Worm (Caenorhabditis elegans) whole organism, L1 larva: Measurements from ENCODE around the gene srt-27.

Experiments used
- C04F5.9 ChIP-seq: sonication (generic microtip); optimal IDR thresholded peaks from 2 replicates; lab custom pipeline; 2016; ENCODE audit warnings: missing genetic modification characterization, missing compliant biosample characterization
- F16B12.6 ChIP-seq: fragments of 150-350 bp; optimal IDR thresholded peaks from 2 replicates; lab custom pipeline; 2014; ENCODE audit warnings: missing biosample characterization, missing genetic modification characterization
- Y116A8C.19 ChIP-seq: sonication (generic microtip); optimal IDR thresholded peaks from 2 replicates; lab custom pipeline; 2016; ENCODE audit warnings: missing compliant biosample characterization, missing genetic modification characterization, borderline replicate concordance
- aly-2 ChIP-seq: fragments of 150-350 bp; optimal IDR thresholded peaks from 2 replicates; lab custom pipeline; 2014; ENCODE audit warnings: missing biosample characterization, missing genetic modification characterization
- ceh-8 ChIP-seq: fragments of 200-800 bp; sonication (Bioruptor generic); optimal IDR thresholded peaks from 2 replicates; lab custom pipeline; 2018; ENCODE audit warnings: mild to moderate bottlenecking, missing genetic modification characterization, moderate library complexity, missing compliant biosample characterization
- ceh-88 ChIP-seq: fragments of 200-800 bp; sonication (Bioruptor generic); IDR thresholded peaks from 2 replicates; pipeline ENCODE4 v1.3.6; 2022; ENCODE audit warnings: missing genetic modification characterization, missing compliant biosample characterization
- ceh-90 ChIP-seq: sonication (generic microtip); optimal IDR thresholded peaks from 2 replicates; lab custom pipeline; 2016; ENCODE audit warnings: missing genetic modification characterization, missing compliant biosample characterization
- ces-1 ChIP-seq: fragments of 150-350 bp; optimal IDR thresholded peaks from 2 replicates; lab custom pipeline; 2014; ENCODE audit warnings: missing biosample characterization, missing genetic modification reagents, missing genetic modification characterization
- dsc-1 ChIP-seq: sonication (generic microtip); optimal IDR thresholded peaks from 2 replicates; lab custom pipeline; 2016; ENCODE audit warnings: mild to moderate bottlenecking, missing genetic modification characterization, missing compliant biosample characterization
- elt-3 ChIP-seq, 6 experiments: fragments of 150-350 bp in 1 of 6; sonication (generic microtip); optimal IDR thresholded peaks; 2 replicates each; lab custom pipeline; 2017 to 2018; ENCODE audit warnings: missing biosample characterization in 6 of 6, missing genetic modification characterization in 6 of 6, inconsistent platforms in 1 of 6
- fkh-10 ChIP-seq: sonication (generic microtip); optimal IDR thresholded peaks from 2 replicates; lab custom pipeline; 2017; ENCODE audit warnings: missing biosample characterization, missing genetic modification reagents, missing genetic modification characterization
- fkh-4 ChIP-seq: sonication (generic microtip); optimal IDR thresholded peaks from 2 replicates; lab custom pipeline; 2016; ENCODE audit warnings: missing compliant biosample characterization, missing genetic modification characterization, borderline replicate concordance
- fkh-8 ChIP-seq: sonication (generic microtip); optimal IDR thresholded peaks from 2 replicates; lab custom pipeline; 2016; ENCODE audit warnings: mild to moderate bottlenecking, missing genetic modification characterization, missing compliant biosample characterization
- fos-1 ChIP-seq: fragments of 150-350 bp; optimal IDR thresholded peaks from 2 replicates; lab custom pipeline; 2014; ENCODE audit warnings: missing biosample characterization, missing genetic modification characterization
- irx-1 ChIP-seq: sonication (generic microtip); optimal IDR thresholded peaks from 2 replicates; lab custom pipeline; 2016; ENCODE audit warnings: missing genetic modification characterization, missing compliant biosample characterization
- isw-1 ChIP-seq: fragments of 200-800 bp; sonication (Bioruptor generic); IDR thresholded peaks from 2 replicates; pipeline ENCODE4 v1.3.6; 2022; ENCODE audit warnings: missing genetic modification characterization, missing compliant biosample characterization
- jun-1 ChIP-seq: fragments of 150-350 bp; optimal IDR thresholded peaks from 2 replicates; lab custom pipeline; 2014; ENCODE audit warnings: missing biosample characterization, missing genetic modification reagents, missing genetic modification characterization
- lin-13 ChIP-seq: fragments of 150-350 bp; optimal IDR thresholded peaks from 2 replicates; lab custom pipeline; 2014; ENCODE audit warnings: missing biosample characterization, missing genetic modification reagents, missing genetic modification characterization
- lin-14 ChIP-seq: fragments of 200-800 bp; sonication (Bioruptor generic); optimal IDR thresholded peaks from 2 replicates; lab custom pipeline; 2018; ENCODE audit warnings: mild to moderate bottlenecking, missing genetic modification characterization, moderate library complexity, missing compliant biosample characterization
- lin-15B ChIP-seq: fragments of 150-350 bp; sonication (generic microtip); optimal IDR thresholded peaks from 3 replicates; lab custom pipeline; 2014; ENCODE audit warnings: missing biosample characterization, missing genetic modification characterization
- lin-39 ChIP-seq: fragments of 150-350 bp; optimal IDR thresholded peaks from 2 replicates; lab custom pipeline; 2014; ENCODE audit warnings: missing biosample characterization, missing genetic modification reagents, missing genetic modification characterization
- lir-3 ChIP-seq: sonication (generic microtip); optimal IDR thresholded peaks from 2 replicates; lab custom pipeline; 2016; ENCODE audit warnings: mild to moderate bottlenecking, missing genetic modification characterization, moderate library complexity, missing compliant biosample characterization; ENCODE audit not compliant: poor library complexity
- mab-9 ChIP-seq: fragments of 200-800 bp; sonication (Bioruptor generic); IDR thresholded peaks from 2 replicates; pipeline ENCODE4 v1.3.6; 2022; ENCODE audit warnings: missing genetic modification reagents, missing genetic modification characterization, missing compliant biosample characterization
- mdl-1 ChIP-seq, 2 experiments: fragments of 150-350 bp; optimal IDR thresholded peaks; 2 replicates each; lab custom pipeline; 2014 to 2017; ENCODE audit warnings: missing biosample characterization in 2 of 2, missing genetic modification characterization in 2 of 2, inconsistent platforms in 1 of 2
- mef-2 ChIP-seq: fragments of 150-350 bp; optimal IDR thresholded peaks from 2 replicates; lab custom pipeline; 2014; ENCODE audit warnings: missing biosample characterization, missing genetic modification characterization
- nhr-11 ChIP-seq: fragments of 150-350 bp; optimal IDR thresholded peaks from 2 replicates; lab custom pipeline; 2014; ENCODE audit warnings: missing biosample characterization, missing genetic modification characterization
- nhr-12 ChIP-seq: sonication (generic microtip); optimal IDR thresholded peaks from 2 replicates; lab custom pipeline; 2017; ENCODE audit warnings: missing biosample characterization, missing genetic modification characterization
- nhr-19 ChIP-seq: fragments of 200-800 bp; sonication (Bioruptor generic); conservative IDR thresholded peaks from 2 replicates; pipeline ENCODE4 v1.3.6; 2022; ENCODE audit warnings: missing genetic modification characterization, missing compliant biosample characterization
- nhr-20 ChIP-seq: sonication (generic microtip); optimal IDR thresholded peaks from 2 replicates; lab custom pipeline; 2016; ENCODE audit warnings: mild to moderate bottlenecking, missing genetic modification characterization, missing compliant biosample characterization
- nhr-237 ChIP-seq: fragments of 150-350 bp; optimal IDR thresholded peaks from 2 replicates; lab custom pipeline; 2014; ENCODE audit warnings: missing biosample characterization, missing genetic modification characterization
- nhr-28 ChIP-seq: fragments of 150-350 bp; optimal IDR thresholded peaks from 2 replicates; lab custom pipeline; 2014; ENCODE audit warnings: missing biosample characterization, missing genetic modification characterization
- nhr-76 ChIP-seq: sonication (generic microtip); optimal IDR thresholded peaks from 2 replicates; lab custom pipeline; 2017; ENCODE audit warnings: missing biosample characterization, missing genetic modification characterization
- nhr-84 ChIP-seq: sonication (generic microtip); optimal IDR thresholded peaks from 2 replicates; lab custom pipeline; 2017; ENCODE audit warnings: missing biosample characterization, missing genetic modification characterization
- nhr-85 ChIP-seq: sonication (generic microtip); peaks from one replicate; lab custom pipeline; 2016; ENCODE audit warnings: missing genetic modification characterization, inconsistent platforms, missing compliant biosample characterization
- nhr-90 ChIP-seq: sonication (generic microtip); optimal IDR thresholded peaks from 2 replicates; lab custom pipeline; 2016; ENCODE audit warnings: mild to moderate bottlenecking, missing genetic modification characterization, missing compliant biosample characterization; ENCODE audit not compliant: poor library complexity
- pag-3 ChIP-seq: sonication (generic microtip); optimal IDR thresholded peaks from 2 replicates; lab custom pipeline; 2017; ENCODE audit warnings: missing genetic modification characterization, mild to moderate bottlenecking, missing compliant biosample characterization, antibody characterized with exemption, borderline replicate concordance; ENCODE audit not compliant: insufficient read depth
- pqm-1 ChIP-seq: sonication (generic microtip); optimal IDR thresholded peaks from 3 replicates; lab custom pipeline; 2017; ENCODE audit warnings: missing biosample characterization, missing genetic modification characterization
- rnt-1 ChIP-seq: sonication (generic microtip); optimal IDR thresholded peaks from 2 replicates; lab custom pipeline; 2016; ENCODE audit warnings: mild to moderate bottlenecking, missing genetic modification characterization, moderate library complexity, missing compliant biosample characterization
- skn-1 ChIP-seq: fragments of 150-350 bp; optimal IDR thresholded peaks from 2 replicates; lab custom pipeline; 2014; ENCODE audit warnings: missing biosample characterization, missing genetic modification characterization
- snu-23 ChIP-seq: sonication (generic microtip); optimal IDR thresholded peaks from 2 replicates; lab custom pipeline; 2016; ENCODE audit warnings: missing genetic modification characterization, missing compliant biosample characterization
- sox-4 ChIP-seq: sonication (generic microtip); optimal IDR thresholded peaks from 2 replicates; lab custom pipeline; 2016; ENCODE audit warnings: missing genetic modification characterization, missing compliant biosample characterization
- sup-37 ChIP-seq: fragments of 200-800 bp; sonication (Bioruptor generic); optimal IDR thresholded peaks from 2 replicates; lab custom pipeline; 2018; ENCODE audit warnings: mild to moderate bottlenecking, missing genetic modification characterization, missing compliant biosample characterization
- unc-130 ChIP-seq: fragments of 150-350 bp; optimal IDR thresholded peaks from 2 replicates; lab custom pipeline; 2017; ENCODE audit warnings: missing biosample characterization, missing genetic modification characterization, inconsistent platforms
- unc-30 ChIP-seq: sonication (generic microtip); optimal IDR thresholded peaks from 2 replicates; lab custom pipeline; 2017; ENCODE audit warnings: missing biosample characterization, missing genetic modification characterization
- unc-62 ChIP-seq: fragments of 150-350 bp; optimal IDR thresholded peaks from 2 replicates; lab custom pipeline; 2014; ENCODE audit warnings: missing biosample characterization, missing genetic modification reagents, missing genetic modification characterization
- unc-86 ChIP-seq: sonication (generic microtip); optimal IDR thresholded peaks from 2 replicates; lab custom pipeline; 2016; ENCODE audit warnings: missing genetic modification characterization, missing compliant biosample characterization
- vab-15 ChIP-seq: sonication (generic microtip); optimal IDR thresholded peaks from 2 replicates; lab custom pipeline; 2017; ENCODE audit warnings: missing genotype, mild to moderate bottlenecking, missing genetic modification characterization, missing compliant biosample characterization
- zag-1 ChIP-seq: fragments of 150-350 bp; optimal IDR thresholded peaks from 2 replicates; lab custom pipeline; 2014; ENCODE audit warnings: missing biosample characterization, missing genetic modification characterization
- zip-4 ChIP-seq: fragments of 200-800 bp; sonication (Bioruptor generic); optimal IDR thresholded peaks from 2 replicates; lab custom pipeline; 2018; ENCODE audit warnings: mild to moderate bottlenecking, missing genetic modification characterization, moderate library complexity, missing compliant biosample characterization

The srt-27 gene

ce11 chrV:2697693-2698092 is 23.0 kb downstream of the srt-27 start:
- no peak for TF ChIP-seq mab-9
- TF ChIP-seq fkh-8 = no peak
- TF ChIP-seq ceh-90 (tag; lab: Kevin White, UChicago) = no peak
- no peak for TF ChIP-seq nhr-12
- TF ChIP-seq mef-2 (tag; lab: Kevin White, UChicago) = no peak
- no peak for TF ChIP-seq pqm-1 (tag; lab: Kevin White, UChicago)
- no peak for TF ChIP-seq ces-1 (GFP tag; lab: Kevin White, UChicago)
- no peak for TF ChIP-seq lin-15B
- no peak for TF ChIP-seq lin-14 (GFP tag; lab: Kevin White, UChicago)
- TF ChIP-seq nhr-84 (tag; lab: Kevin White, UChicago) = no peak
- no peak for TF ChIP-seq lir-3 (tag; lab: Kevin White, UChicago)
- no peak for TF ChIP-seq unc-86 (tag; lab: Kevin White, UChicago)
- TF ChIP-seq snu-23 (GFP tag; lab: Kevin White, UChicago) = no peak
- no peak for TF ChIP-seq pag-3 (tag; lab: Kevin White, UChicago)
- no peak for TF ChIP-seq skn-1
- TF ChIP-seq nhr-237 (tag; lab: Kevin White, UChicago) = no peak
- TF ChIP-seq unc-130 (tag; lab: Kevin White, UChicago) = no peak
- TF ChIP-seq elt-3 (tag; optimal IDR thresholded peaks at IDR 0.05; lab: Kevin White, UChicago) = no peak
- no peak for TF ChIP-seq lin-39 (tag; lab: Kevin White, UChicago)

DNA sequence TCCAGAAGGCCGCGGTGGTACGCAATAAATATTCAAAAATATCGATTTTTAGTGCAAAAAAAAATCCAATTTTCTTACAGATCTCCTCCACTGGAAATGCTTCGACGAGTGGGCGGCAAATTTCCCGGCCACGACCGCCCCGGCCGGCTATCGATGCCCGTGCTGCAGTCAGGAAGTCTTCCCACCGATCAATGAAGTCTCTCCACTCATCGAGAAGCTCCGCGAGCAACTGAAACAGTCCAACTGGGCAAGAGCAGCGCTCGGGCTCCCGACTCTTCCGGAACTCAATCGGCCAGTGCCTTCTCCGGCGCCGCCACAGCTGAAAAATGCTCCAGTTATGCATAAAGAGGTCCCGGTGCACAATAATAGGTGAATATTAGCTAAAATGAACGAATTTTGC is 24.7 kb downstream of the srt-27 start, which contains the start of gene Y45G12B.3:
TSS of gene Y45G12B.3 (minus strand) at position 320 of the 400 bp plus-strand sequence.
- no peak for TF ChIP-seq aly-2 (tag; lab: Kevin White, UChicago)
- no peak for TF ChIP-seq sox-4 (tag; lab: Kevin White, UChicago)
- no peak for TF ChIP-seq mdl-1 (tag; optimal IDR thresholded peaks at IDR 0.05; lab: Kevin White, UChicago)
- TF ChIP-seq ces-1 (GFP tag; lab: Kevin White, UChicago) = no peak
- no peak for TF ChIP-seq nhr-19 (GFP tag; lab: Robert Waterston, UW)
- TF ChIP-seq fkh-4 = no peak
- TF ChIP-seq pqm-1 (tag; lab: Kevin White, UChicago) = no peak
- no peak for TF ChIP-seq fos-1 (tag; lab: Kevin White, UChicago)
- no peak for TF ChIP-seq nhr-20 (tag; lab: Kevin White, UChicago)
- no peak for TF ChIP-seq unc-62 (GFP tag; lab: Kevin White, UChicago)
- TF ChIP-seq irx-1 (tag; lab: Kevin White, UChicago) = no peak
- no peak for TF ChIP-seq ceh-8 (GFP tag; lab: Kevin White, UChicago)
- TF ChIP-seq nhr-28 (tag; lab: Kevin White, UChicago) = no peak
- no peak for TF ChIP-seq lin-15B

ce11 chrV:2694389-2694788 is 26.3 kb downstream of the srt-27 start, which contains the start of gene Y45G12B.2:
Gene Y45G12B.2, plus strand, starts transcription at chrV:2694771.
- TF ChIP-seq unc-62 (GFP tag; lab: Kevin White, UChicago) (no peak), sup-37 (GFP tag; lab: Kevin White, UChicago) (no peak), nhr-237 (tag; lab: Kevin White, UChicago) (no peak), irx-1 (tag; lab: Kevin White, UChicago) (no peak), lin-13 (GFP tag; lab: Kevin White, UChicago) (peak; percentile 63), aly-2 (tag; lab: Kevin White, UChicago) (peak; percentile 41), dsc-1 (tag; lab: Kevin White, UChicago) (peak; percentile 30), nhr-12 (no peak), F16B12.6 (tag; lab: Kevin White, UChicago) (peak; percentile 93), nhr-11 (no peak), Y116A8C.19 (tag; lab: Kevin White, UChicago) (no peak), lin-14 (GFP tag; lab: Kevin White, UChicago) (no peak), C04F5.9 (tag; lab: Kevin White, UChicago) (no peak), pqm-1 (tag; lab: Kevin White, UChicago) (no peak), unc-30 (tag; lab: Kevin White, UChicago) (no peak), zag-1 (tag; lab: Kevin White, UChicago) (no peak), rnt-1 (tag; lab: Kevin White, UChicago) (no peak), unc-86 (tag; lab: Kevin White, UChicago) (peak; percentile 30), nhr-90 (tag; lab: Kevin White, UChicago) (peak; percentile 62), nhr-85 (tag; lab: Kevin White, UChicago) (peak; percentile 70), vab-15 (tag; lab: Kevin White, UChicago) (no peak), jun-1 (tag; lab: Kevin White, UChicago) (peak; percentile 55), isw-1 (peak; percentile 36; the same call in 1 of the 2 replicates), nhr-84 (tag; lab: Kevin White, UChicago) (no peak), zip-4 (no peak), fkh-10 (no peak), ceh-88 (GFP tag; lab: Robert Waterston, UW) (no peak), nhr-76 (tag; lab: Kevin White, UChicago) (no peak)
